Fruit fly (Drosophila melanogaster) whole organism, embryonic: ENCODE measurements around the gene CG31926.

Experiments
- Fer1 ChIP-seq: fragments of 200-800 bp; sonication (Bioruptor generic); optimal IDR thresholded peaks from 2 replicates; lab custom pipeline; 2017; ENCODE audit warnings: missing biosample characterization, mild to moderate bottlenecking, missing genetic modification characterization
- GATAe ChIP-seq: fragments of 200-800 bp; sonication (Bioruptor generic); conservative IDR thresholded peaks from 2 replicates; pipeline ENCODE4 v1.3.6; 2022; ENCODE audit warnings: missing biosample characterization, missing genetic modification characterization
- eyg ChIP-seq: fragments of 200-800 bp; sonication (Bioruptor generic); optimal IDR thresholded peaks from 3 replicates; lab custom pipeline; 2016; ENCODE audit warnings: missing biosample characterization, missing genetic modification characterization

- TF ChIP-seq eyg (GFP tag; lab: Kevin White, UChicago) (no peak), Fer1 (GFP tag; lab: Kevin White, UChicago) (no peak), GATAe (GFP tag; lab: Robert Waterston, UW) (no peak)
Observed at dm6 chr2L:1446740-1447139, 48.5 kb upstream of the CG31926 start.
